Worm (Caenorhabditis elegans) whole organism, L2 larva: Measurements from ENCODE around the gene F55G1.15.

ENCODE experiments used
- C34F6.9 ChIP-seq: fragments of 150-350 bp; optimal IDR thresholded peaks from 2 replicates; lab custom pipeline; 2014; ENCODE audit warnings: missing biosample characterization, missing genetic modification characterization
- F13H6.1 ChIP-seq: sonication (generic microtip); optimal IDR thresholded peaks from 2 replicates; lab custom pipeline; 2016; ENCODE audit warnings: missing genetic modification characterization, missing compliant biosample characterization
- R02D3.7 ChIP-seq: fragments of 150-350 bp; optimal IDR thresholded peaks from 2 replicates; lab custom pipeline; 2014; ENCODE audit warnings: missing biosample characterization, missing genetic modification characterization
- Y55F3AM.14 ChIP-seq: fragments of 200-800 bp; sonication (Bioruptor generic); optimal IDR thresholded peaks from 2 replicates; lab custom pipeline; 2018; ENCODE audit warnings: mild to moderate bottlenecking, missing genetic modification characterization, missing compliant biosample characterization
- ZK546.5 ChIP-seq: sonication (generic microtip); optimal IDR thresholded peaks from 2 replicates; lab custom pipeline; 2017; ENCODE audit warnings: missing biosample characterization, missing genetic modification characterization
- aly-2 ChIP-seq: fragments of 150-350 bp; optimal IDR thresholded peaks from 2 replicates; lab custom pipeline; 2014; ENCODE audit warnings: missing biosample characterization, missing genetic modification characterization
- ama-1 ChIP-seq: fragments of 150-350 bp; optimal IDR thresholded peaks from 2 replicates; lab custom pipeline; 2018; ENCODE audit warnings: inconsistent platforms
- blmp-1 ChIP-seq: sonication (generic microtip); optimal IDR thresholded peaks from 2 replicates; lab custom pipeline; 2017; ENCODE audit warnings: missing genetic modification characterization, mild to moderate bottlenecking, missing compliant biosample characterization, antibody characterized with exemption, moderate library complexity; ENCODE audit not compliant: insufficient read depth
- ceh-16 ChIP-seq: fragments of 150-350 bp; optimal IDR thresholded peaks from 2 replicates; lab custom pipeline; 2014; ENCODE audit warnings: missing biosample characterization, missing genetic modification characterization
- crh-2 ChIP-seq: sonication (generic microtip); optimal IDR thresholded peaks from 2 replicates; lab custom pipeline; 2017; ENCODE audit warnings: missing biosample characterization, missing genetic modification characterization
- dmd-4 ChIP-seq: sonication (generic microtip); optimal IDR thresholded peaks from 2 replicates; lab custom pipeline; 2017; ENCODE audit warnings: missing biosample characterization, missing genetic modification characterization
- elt-1 ChIP-seq: fragments of 150-350 bp; optimal IDR thresholded peaks from 2 replicates; lab custom pipeline; 2014; ENCODE audit warnings: missing biosample characterization, missing genetic modification characterization
- elt-3 ChIP-seq: sonication (generic microtip); optimal IDR thresholded peaks from 2 replicates; lab custom pipeline; 2017; ENCODE audit warnings: missing biosample characterization, missing genetic modification characterization
- fos-1 ChIP-seq: fragments of 150-350 bp; optimal IDR thresholded peaks from 2 replicates; lab custom pipeline; 2014; ENCODE audit warnings: missing biosample characterization, missing genetic modification characterization
- gmeb-1 ChIP-seq: fragments of 150-350 bp; optimal IDR thresholded peaks from 2 replicates; lab custom pipeline; 2014; ENCODE audit warnings: missing biosample characterization, missing genetic modification characterization
- lin-11 ChIP-seq: fragments of 150-350 bp; sonication (generic microtip); optimal IDR thresholded peaks from 2 replicates; lab custom pipeline; 2014; ENCODE audit warnings: missing biosample characterization, missing genetic modification characterization, inconsistent platforms, mixed read lengths
- lin-13 ChIP-seq: fragments of 150-350 bp; optimal IDR thresholded peaks from 2 replicates; lab custom pipeline; 2014; ENCODE audit warnings: missing biosample characterization, missing genetic modification reagents, missing genetic modification characterization
- lin-39 ChIP-seq: fragments of 150-350 bp; optimal IDR thresholded peaks from 2 replicates; lab custom pipeline; 2014; ENCODE audit warnings: missing biosample characterization, missing genetic modification reagents, missing genetic modification characterization
- lsy-2 ChIP-seq, 2 experiments: fragments of 150-350 bp in 1 of 2; sonication (generic microtip) in 1 of 2; optimal IDR thresholded peaks; 2 replicates each; lab custom pipeline; 2014 to 2017; ENCODE audit warnings: missing biosample characterization in 2 of 2, missing genetic modification characterization in 2 of 2
- mdl-1 ChIP-seq, 2 experiments: fragments of 150-350 bp in 1 of 2; sonication (generic microtip) in 1 of 2; optimal IDR thresholded peaks; 2 replicates each; lab custom pipeline; 2017; ENCODE audit warnings: missing biosample characterization in 2 of 2, missing genetic modification characterization in 2 of 2
- nhr-10 ChIP-seq: sonication (generic microtip); optimal IDR thresholded peaks from 2 replicates; lab custom pipeline; 2017; ENCODE audit warnings: missing biosample characterization, missing genetic modification characterization
- nhr-12 ChIP-seq: fragments of 150-350 bp; optimal IDR thresholded peaks from 2 replicates; lab custom pipeline; 2014; ENCODE audit warnings: missing biosample characterization, missing genetic modification characterization
- nhr-129 ChIP-seq: fragments of 150-350 bp; optimal IDR thresholded peaks from 2 replicates; lab custom pipeline; 2014; ENCODE audit warnings: missing biosample characterization, missing genetic modification characterization
- nhr-23 ChIP-seq: fragments of 150-350 bp; optimal IDR thresholded peaks from 2 replicates; lab custom pipeline; 2014; ENCODE audit warnings: missing biosample characterization, missing genetic modification reagents, missing genetic modification characterization
- nhr-237 ChIP-seq: fragments of 150-350 bp; optimal IDR thresholded peaks from 2 replicates; lab custom pipeline; 2014; ENCODE audit warnings: missing biosample characterization, missing genetic modification characterization
- nhr-25 ChIP-seq: fragments of 150-350 bp; sonication (generic microtip); optimal IDR thresholded peaks from 3 replicates; lab custom pipeline; 2014; ENCODE audit warnings: missing biosample characterization, missing genetic modification characterization
- nhr-77 ChIP-seq: fragments of 150-350 bp; optimal IDR thresholded peaks from 2 replicates; lab custom pipeline; 2014; ENCODE audit warnings: missing biosample characterization, missing genetic modification characterization
- peb-1 ChIP-seq: fragments of 150-350 bp; optimal IDR thresholded peaks from 2 replicates; lab custom pipeline; 2014; ENCODE audit warnings: missing biosample characterization, missing genetic modification characterization
- sem-4 ChIP-seq: fragments of 150-350 bp; optimal IDR thresholded peaks from 2 replicates; lab custom pipeline; 2014; ENCODE audit warnings: missing biosample characterization, missing genetic modification reagents, missing genetic modification characterization
- skn-1 ChIP-seq: sonication (generic microtip); optimal IDR thresholded peaks from 2 replicates; lab custom pipeline; 2017; ENCODE audit warnings: missing biosample characterization, missing genetic modification characterization
- snpc-4 ChIP-seq: fragments of 150-350 bp; optimal IDR thresholded peaks from 2 replicates; lab custom pipeline; 2014; ENCODE audit warnings: missing biosample characterization, missing genetic modification characterization
- unc-39 ChIP-seq: fragments of 150-350 bp; optimal IDR thresholded peaks from 2 replicates; lab custom pipeline; 2014; ENCODE audit warnings: missing biosample characterization, missing genetic modification characterization
- unc-55 ChIP-seq: fragments of 150-350 bp; sonication (generic microtip); optimal IDR thresholded peaks from 3 replicates; lab custom pipeline; 2014; ENCODE audit warnings: missing biosample characterization, missing genetic modification reagents, missing genetic modification characterization
- unc-62 ChIP-seq: fragments of 150-350 bp; optimal IDR thresholded peaks from 2 replicates; lab custom pipeline; 2014; ENCODE audit warnings: missing biosample characterization, missing genetic modification reagents, missing genetic modification characterization
- zag-1 ChIP-seq: fragments of 150-350 bp; optimal IDR thresholded peaks from 2 replicates; lab custom pipeline; 2014; ENCODE audit warnings: missing biosample characterization, missing genetic modification characterization
- ztf-1 ChIP-seq: fragments of 200-800 bp; sonication (Bioruptor generic); conservative IDR thresholded peaks from 2 replicates; pipeline ENCODE4 v1.3.6; 2022; ENCODE audit warnings: missing genetic modification characterization, missing compliant biosample characterization
- ztf-11 ChIP-seq: sonication (generic microtip); optimal IDR thresholded peaks from 2 replicates; lab custom pipeline; 2017; ENCODE audit warnings: missing biosample characterization, missing genetic modification characterization
- ztf-4 ChIP-seq: fragments of 150-350 bp; optimal IDR thresholded peaks from 2 replicates; lab custom pipeline; 2014; ENCODE audit warnings: missing biosample characterization, missing genetic modification characterization

F55G1.15 gene

ce11 chrIV:7501337-7501736 lies at the start of gene F55G1.15:
Gene F55G1.15 (minus strand): TSS chrIV:7501437.
- no peak for TF ChIP-seq peb-1 (tag; lab: Kevin White, UChicago)
- TF ChIP-seq aly-2 = no peak
- no peak for TF ChIP-seq nhr-129
- TF ChIP-seq skn-1 (tag; lab: Kevin White, UChicago) = no peak
- TF ChIP-seq ztf-1 = no peak
- no peak for TF ChIP-seq R02D3.7 (tag; lab: Kevin White, UChicago)
- no peak for TF ChIP-seq unc-55 (GFP tag; lab: Kevin White, UChicago)
- TF ChIP-seq nhr-77 (tag; lab: Kevin White, UChicago) = no peak
- TF ChIP-seq lsy-2 (tag; optimal IDR thresholded peaks at IDR 0.05; lab: Kevin White, UChicago) = no peak
- TF ChIP-seq unc-62 = no peak
- no peak for TF ChIP-seq snpc-4
- TF ChIP-seq lin-13 (GFP tag; lab: Kevin White, UChicago) = no peak
- no peak for TF ChIP-seq lin-39 (tag; lab: Kevin White, UChicago)
- TF ChIP-seq fos-1 (tag; lab: Kevin White, UChicago) = no peak
- TF ChIP-seq nhr-10 (tag; lab: Kevin White, UChicago) = no peak
- no peak for TF ChIP-seq C34F6.9 (tag; lab: Kevin White, UChicago)
- no peak for TF ChIP-seq nhr-237 (tag; lab: Kevin White, UChicago)

- TF ChIP-seq ztf-11 (tag; lab: Kevin White, UChicago) (no peak), fos-1 (tag; lab: Kevin White, UChicago) (no peak), mdl-1 (tag; optimal IDR thresholded peaks at IDR 0.05; lab: Kevin White, UChicago) (no peak), F13H6.1 (tag; lab: Kevin White, UChicago) (no peak), C34F6.9 (tag; lab: Kevin White, UChicago) (no peak), nhr-23 (no peak), gmeb-1 (no peak), nhr-237 (tag; lab: Kevin White, UChicago) (no peak), peb-1 (tag; lab: Kevin White, UChicago) (no peak), ZK546.5 (tag; lab: Kevin White, UChicago) (no peak), lin-13 (GFP tag; lab: Kevin White, UChicago) (no peak), unc-62 (no peak), ama-1 (lab: Kevin White, UChicago) (no peak), nhr-77 (tag; lab: Kevin White, UChicago) (no peak), nhr-10 (tag; lab: Kevin White, UChicago) (no peak)
- TF ChIP-seq, all 48 proteins: peak for 0
Measured at ce11 chrIV:7550445-7550844, 49.2 kb upstream of the F55G1.15 start, which contains the start of gene pam-1. Gene pam-1 (minus strand): TSS chrIV:7550812.

ce11 chrIV:7549844-7550243 lies 48.6 kb upstream of the F55G1.15 start:
- no peak for TF ChIP-seq lin-11 (tag; lab: Kevin White, UChicago)
- TF ChIP-seq lsy-2 (tag; optimal IDR thresholded peaks at IDR 0.05; lab: Kevin White, UChicago) = peak in 1 of 2 experiments; percentile 41
- peak; percentile 60 for TF ChIP-seq nhr-129
- TF ChIP-seq snpc-4 = no peak
- peak; percentile 54 for TF ChIP-seq fos-1 (tag; lab: Kevin White, UChicago)
- TF ChIP-seq C34F6.9 (tag; lab: Kevin White, UChicago) = peak; percentile 28
- peak; percentile 80 for TF ChIP-seq skn-1 (tag; lab: Kevin White, UChicago)
- peak; percentile 19 for TF ChIP-seq F13H6.1 (tag; lab: Kevin White, UChicago)

ce11 chrIV:7547843-7548578 lies 46.8 kb upstream of the F55G1.15 start, which contains the start of the genes cdd-2 and oef-1:
Gene cdd-2 (minus strand): TSS chrIV:7547893.
Gene oef-1 (plus strand): TSS chrIV:7548417.
- TF ChIP-seq unc-62 = no peak
- TF ChIP-seq elt-3 (tag; lab: Kevin White, UChicago) = no peak
- TF ChIP-seq R02D3.7 (tag; lab: Kevin White, UChicago) = no peak
- TF ChIP-seq peb-1 (tag; lab: Kevin White, UChicago) = no peak
- no peak for TF ChIP-seq skn-1 (tag; lab: Kevin White, UChicago)
- no peak for TF ChIP-seq dmd-4 (tag; lab: Kevin White, UChicago)
- TF ChIP-seq Y55F3AM.14 = no peak
- TF ChIP-seq fos-1 (tag; lab: Kevin White, UChicago) = no peak
- TF ChIP-seq elt-1 (tag; lab: Kevin White, UChicago) = no peak
- TF ChIP-seq sem-4 = no peak
- no peak for TF ChIP-seq nhr-25 (tag; lab: Kevin White, UChicago)
- TF ChIP-seq mdl-1 (tag; optimal IDR thresholded peaks at IDR 0.05; lab: Kevin White, UChicago) = no peak
- TF ChIP-seq gmeb-1 = no peak
- TF ChIP-seq, all 48 proteins: peak for 0

- TF ChIP-seq zag-1 (tag; lab: Kevin White, UChicago) (no peak), nhr-10 (tag; lab: Kevin White, UChicago) (no peak), crh-2 (tag; lab: Kevin White, UChicago) (no peak), ztf-1 (no peak), lsy-2 (tag; optimal IDR thresholded peaks at IDR 0.05; lab: Kevin White, UChicago) (no peak), blmp-1 (tag; lab: Kevin White, UChicago) (no peak), F13H6.1 (tag; lab: Kevin White, UChicago) (no peak), ztf-4 (tag; lab: Kevin White, UChicago) (no peak), dmd-4 (tag; lab: Kevin White, UChicago) (no peak), ztf-11 (tag; lab: Kevin White, UChicago) (no peak), elt-3 (tag; lab: Kevin White, UChicago) (no peak), gmeb-1 (no peak), unc-62 (no peak), skn-1 (tag; lab: Kevin White, UChicago) (no peak), unc-39 (tag; lab: Kevin White, UChicago) (no peak), ceh-16 (no peak), nhr-12 (tag; lab: Kevin White, UChicago) (no peak), elt-1 (tag; lab: Kevin White, UChicago) (no peak), fos-1 (tag; lab: Kevin White, UChicago) (no peak)
Measured at ce11 chrIV:7543662-7544061, 42.4 kb upstream of the F55G1.15 start.
